Fruit fly (Drosophila melanogaster): ENCODE data around the gene Lip1.

dm6 chr2L:10661490-10662240, 39.7 kb downstream of the Lip1 start, which contains the start of gene CG31871:
- TF ChIP-seq CG8478 (optimal IDR thresholded peaks at IDR 0.05) = no peak
- TF ChIP-seq CTCF (optimal IDR thresholded peaks at IDR 0.05) = no peak
